Worm (Caenorhabditis elegans): ENCODE data around the gene C24H10.3.

Gene C24H10.3

ce11 chrX:5063750-5064652 is 3.1 kb downstream of the C24H10.3 start, which contains the start of gene C24H10.2:
TSS of gene C24H10.2 (plus strand) at chrX:5064602.
- TF ChIP-seq hlh-11 (tag; optimal IDR thresholded peaks at IDR 0.05) (peak; percentile 86), nhr-76 (tag; optimal IDR thresholded peaks at IDR 0.05) (no peak), tag-97 (GFP tag; IDR thresholded peaks at IDR 0.05) (no peak), nhr-48 (tag; optimal IDR thresholded peaks at IDR 0.05) (peak; percentile 45), Y105C5A.15 (GFP tag; IDR thresholded peaks at IDR 0.05) (no peak), php-3 (GFP tag; IDR thresholded peaks at IDR 0.05) (peak; percentile 5; the same call in 1 of the 2 replicates), mep-1 (tag; optimal IDR thresholded peaks at IDR 0.05) (peak; percentile 77), spr-3 (GFP tag; optimal IDR thresholded peaks at IDR 0.05) (no peak), D1046.2 (GFP tag; IDR thresholded peaks at IDR 0.05) (no peak), set-16 (GFP tag; IDR thresholded peaks at IDR 0.05) (peak; percentile 76), dmd-6 (GFP tag; IDR thresholded peaks at IDR 0.05) (peak; percentile 56), nhr-102 (tag; optimal IDR thresholded peaks at IDR 0.05) (peak; percentile 35), nhr-6 (tag; optimal IDR thresholded peaks at IDR 0.05) (peak; percentile 60), nhr-42 (GFP tag; IDR thresholded peaks at IDR 0.05) (no peak), zag-1 (tag; optimal IDR thresholded peaks at IDR 0.05) (no peak), tra-1 (GFP tag; IDR thresholded peaks at IDR 0.05) (0 out of 2 replicates have a peak, but pooled peaks have one; percentile 51), unc-39 (tag; optimal IDR thresholded peaks at IDR 0.05) (no peak), lin-1 (GFP tag; IDR thresholded peaks at IDR 0.05) (no peak), mes-2 (tag; optimal IDR thresholded peaks at IDR 0.05; ENCODE audit: poor library complexity, severe bottlenecking) (peak; percentile 61), nhr-11 (tag; optimal IDR thresholded peaks at IDR 0.05) (no peak), pqm-1 (tag; optimal IDR thresholded peaks at IDR 0.05) (peak; percentile 9), dve-1 (tag; optimal IDR thresholded peaks at IDR 0.05; ENCODE audit: insufficient read depth) (peak; percentile 17), ceh-28 (tag; optimal IDR thresholded peaks at IDR 0.05) (peak; percentile 11), nhr-25 (tag; optimal IDR thresholded peaks at IDR 0.05; ENCODE audit: borderline replicate concordance, insufficient read depth) (no peak), hif-1 (tag; optimal IDR thresholded peaks at IDR 0.05) (peak in 1 of 2 experiments; percentile 40), lin-13 (GFP tag; optimal IDR thresholded peaks at IDR 0.05) (no peak), F37D6.2 (tag; optimal IDR thresholded peaks at IDR 0.05) (peak; percentile 37), lim-7 (GFP tag; IDR thresholded peaks at IDR 0.05) (0 out of 2 replicates have a peak, but pooled peaks have one; percentile 29), nhr-28 (tag; optimal IDR thresholded peaks at IDR 0.05) (peak; percentile 49), lin-38 (GFP tag; IDR thresholded peaks at IDR 0.05) (peak; percentile 51), hlh-30 (tag; optimal IDR thresholded peaks at IDR 0.05; ENCODE audit: insufficient read depth) (peak; percentile 41), snpc-1.2 (GFP tag; IDR thresholded peaks at IDR 0.05) (no peak), daf-16 (GFP tag; optimal IDR thresholded peaks at IDR 0.05) (peak; percentile 23 to 25), daf-16 (tag; optimal IDR thresholded peaks at IDR 0.05) (peak; percentile 79), ceh-20 (GFP tag; IDR thresholded peaks at IDR 0.05) (0 out of 2 replicates have a peak, but pooled peaks have one; percentile 17), Y48G9A.11 (GFP tag; IDR thresholded peaks at IDR 0.05) (no peak), ctbp-1 (GFP tag; IDR thresholded peaks at IDR 0.05) (peak; percentile 67; the same call in 1 of the 2 replicates), rbr-2 (tag; optimal IDR thresholded peaks at IDR 0.05) (peak; percentile 64), lir-3 (tag; optimal IDR thresholded peaks at IDR 0.05) (no peak), mxl-3 (GFP tag; optimal IDR thresholded peaks at IDR 0.05) (peak; percentile 44), lsy-2 (tag; optimal IDR thresholded peaks at IDR 0.05) (peak; percentile 50 to 54), aha-1 (tag) (peak; percentile 32), mdl-1 (tag; optimal IDR thresholded peaks at IDR 0.05) (peak in 1 of 2 experiments; percentile 58), nhr-77 (tag; optimal IDR thresholded peaks at IDR 0.05) (peak; percentile 8), hmg-1.1 (GFP tag; IDR thresholded peaks at IDR 0.05) (peak; percentile 80)
